Fruit fly (Drosophila melanogaster): ENCODE measurements around the gene CG4042.

DNA sequence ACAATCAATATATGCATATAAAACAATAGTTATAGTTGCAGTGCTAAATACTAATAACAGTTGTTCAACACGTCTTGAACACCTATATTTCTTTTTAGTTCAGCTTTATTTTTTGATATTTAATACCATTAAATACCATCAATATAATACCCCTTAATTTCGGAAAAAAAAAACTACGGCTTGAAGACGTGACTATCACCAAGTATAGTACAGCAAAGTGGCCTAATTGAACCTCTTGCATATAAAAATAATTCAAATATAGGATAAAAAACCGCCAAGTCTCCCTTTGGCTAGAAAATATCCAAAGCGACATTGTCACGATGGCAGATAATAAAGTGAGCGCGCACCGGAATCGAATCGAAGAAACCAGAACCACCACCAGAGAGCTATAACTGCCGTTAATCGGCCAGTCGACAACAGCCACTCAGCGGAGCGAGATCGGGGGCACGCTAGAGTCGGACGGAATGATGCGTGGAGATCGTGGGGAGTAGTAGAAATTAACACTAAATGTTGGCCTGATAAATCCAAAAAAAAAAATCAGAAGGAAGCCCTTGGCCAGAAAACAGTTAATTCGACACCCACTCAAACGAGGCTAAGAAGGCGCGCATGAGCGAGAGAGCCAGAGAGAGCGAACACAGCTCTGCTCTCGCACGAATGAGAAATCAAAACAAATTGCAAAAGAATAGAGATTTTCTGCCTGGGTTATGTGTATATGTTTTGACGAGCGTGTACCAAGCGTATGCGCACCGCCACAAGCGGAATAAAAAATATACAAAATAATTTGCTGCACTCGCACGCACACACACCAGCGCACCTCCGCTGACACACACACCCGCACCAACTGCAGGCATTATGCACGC is 13.7 kb upstream of the CG4042 start:
- TF ChIP-seq CTCF (optimal IDR thresholded peaks at IDR 0.05) (no peak), CG8478 (optimal IDR thresholded peaks at IDR 0.05) (no peak)
